In the genomic region with DNA sequence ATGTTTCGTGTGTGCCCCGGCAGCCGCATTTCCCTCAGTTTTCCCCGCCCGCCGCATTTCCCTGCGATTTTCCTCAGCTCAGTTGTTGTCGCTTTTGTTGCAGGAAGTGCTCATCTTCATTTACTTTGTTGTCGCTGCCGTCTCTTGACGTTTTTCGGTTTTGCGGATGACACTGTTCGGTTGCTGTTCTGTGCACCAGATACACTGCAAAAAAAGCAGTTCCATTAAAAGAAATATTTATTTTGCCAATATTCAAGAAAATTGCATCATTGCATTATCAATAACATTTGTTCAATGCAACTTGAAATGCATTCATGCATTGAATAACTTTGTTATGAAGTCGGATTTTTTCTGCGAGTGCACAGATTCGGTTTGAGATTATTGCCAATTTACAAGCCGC, we compare ENCODE assay signal across 1 fruit fly cellular context.
TF ChIP-seq lines count a peak whose summit lies in the region.

No protein-coding gene starts in this region.

TF ChIP-seq in whole organism, embryonic, 481 proteins besides CTCF, POLR2A, EP300 and RAD21 (continued from another document and continues in another):
- no peak for TF ChIP-seq CG13123 (GFP tag; optimal IDR thresholded peaks at IDR 0.05; lab: Kevin White, UChicago)
- TF ChIP-seq rib (GFP tag; IDR thresholded peaks at IDR 0.05; lab: Robert Waterston, UW), result no peak
- no peak for TF ChIP-seq D19B (GFP tag; optimal IDR thresholded peaks at IDR 0.05; lab: Kevin White, UChicago)
- TF ChIP-seq CG17385 (GFP tag; optimal IDR thresholded peaks at IDR 0.05; lab: Kevin White, UChicago), result peak; percentile 1
- TF ChIP-seq CG13287 (GFP tag; IDR thresholded peaks at IDR 0.05; lab: Robert Waterston, UW; ENCODE audit: partially characterized antibody), result no peak
- no peak for TF ChIP-seq CG1792 (GFP tag; optimal IDR thresholded peaks at IDR 0.05; lab: Kevin White, UChicago)
- no peak for TF ChIP-seq crp (GFP tag; optimal IDR thresholded peaks at IDR 0.05; lab: Kevin White, UChicago)
- no peak for TF ChIP-seq sqz (GFP tag; optimal IDR thresholded peaks at IDR 0.05; lab: Kevin White, UChicago)
- no peak for TF ChIP-seq HmgZ (tag; optimal IDR thresholded peaks at IDR 0.05; lab: Kevin White, UChicago)
- TF ChIP-seq CG16863 (GFP tag; optimal IDR thresholded peaks at IDR 0.05; lab: Kevin White, UChicago), result peak; percentile 55
- TF ChIP-seq CG8290 (GFP tag; optimal IDR thresholded peaks at IDR 0.05; lab: Kevin White, UChicago), result no peak
- peak in 1 of 2 experiments; percentile 34 for TF ChIP-seq CG8290 (tag; optimal IDR thresholded peaks at IDR 0.05; lab: Kevin White, UChicago)
- TF ChIP-seq grn (GFP tag; optimal IDR thresholded peaks at IDR 0.05; lab: Kevin White, UChicago), result no peak
- no peak for TF ChIP-seq CG4282 (GFP tag; optimal IDR thresholded peaks at IDR 0.05; lab: Kevin White, UChicago)
- no peak for TF ChIP-seq sim (GFP tag; IDR thresholded peaks at IDR 0.05; lab: Robert Waterston, UW)
- TF ChIP-seq pb (GFP tag; optimal IDR thresholded peaks at IDR 0.05; lab: Kevin White, UChicago), result no peak
- TF ChIP-seq CG11560 (tag; IDR thresholded peaks at IDR 0.05; lab: Robert Waterston, UW), result no peak
- TF ChIP-seq Antp (GFP tag; optimal IDR thresholded peaks at IDR 0.05; lab: Kevin White, UChicago), result peak; percentile 18
- TF ChIP-seq org-1 (GFP tag; optimal IDR thresholded peaks at IDR 0.05; lab: Kevin White, UChicago), result no peak
- no peak for TF ChIP-seq MTF-1 (GFP tag; optimal IDR thresholded peaks at IDR 0.05; lab: Kevin White, UChicago; ENCODE audit: borderline replicate concordance)
- TF ChIP-seq NfI (GFP tag; optimal IDR thresholded peaks at IDR 0.05; lab: Kevin White, UChicago), result no peak
- TF ChIP-seq CG1832 (GFP tag; optimal IDR thresholded peaks at IDR 0.05; lab: Kevin White, UChicago), result no peak
- peak; percentile 43; the same call in 1 of the 3 replicates for TF ChIP-seq Mrtf (GFP tag; IDR thresholded peaks at IDR 0.05; lab: Robert Waterston, UW)
- TF ChIP-seq CG10209 (GFP tag; optimal IDR thresholded peaks at IDR 0.05; lab: Kevin White, UChicago), result peak; percentile 41
- TF ChIP-seq cas (GFP tag; IDR thresholded peaks at IDR 0.05; lab: Robert Waterston, UW), result no peak
- TF ChIP-seq dpn (GFP tag; optimal IDR thresholded peaks at IDR 0.05; lab: Kevin White, UChicago), result peak; percentile 42 to 49
- peak; percentile 74 for TF ChIP-seq CG10979 (tag; optimal IDR thresholded peaks at IDR 0.05; lab: Kevin White, UChicago)
- peak; percentile 8 for TF ChIP-seq CG2116 (GFP tag; optimal IDR thresholded peaks at IDR 0.05; lab: Kevin White, UChicago)
- TF ChIP-seq Chrac-16 (GFP tag; optimal IDR thresholded peaks at IDR 0.05; lab: Kevin White, UChicago), result peak; percentile 51
- TF ChIP-seq amos (GFP tag; IDR thresholded peaks at IDR 0.05; lab: Robert Waterston, UW; ENCODE audit: partially characterized antibody), result no peak
- peak; percentile 62 for TF ChIP-seq CG4404 (GFP tag; IDR thresholded peaks at IDR 0.05; lab: Robert Waterston, UW)
- TF ChIP-seq CG10543 (GFP tag; optimal IDR thresholded peaks at IDR 0.05; lab: Kevin White, UChicago), result no peak
- no peak for TF ChIP-seq CG43689 (GFP tag; IDR thresholded peaks at IDR 0.05; lab: Robert Waterston, UW)
- no peak for TF ChIP-seq MBD-R2 (GFP tag; IDR thresholded peaks at IDR 0.05; lab: Robert Waterston, UW)
- peak; percentile 79 for TF ChIP-seq Xrp1 (GFP tag; IDR thresholded peaks at IDR 0.05; lab: Robert Waterston, UW)
- no peak for TF ChIP-seq ash1 (GFP tag; optimal IDR thresholded peaks at IDR 0.05; lab: Kevin White, UChicago)
- TF ChIP-seq bab2 (GFP tag; optimal IDR thresholded peaks at IDR 0.05; lab: Kevin White, UChicago), result peak; percentile 39
- no peak for TF ChIP-seq gcm2 (GFP tag; optimal IDR thresholded peaks at IDR 0.05; lab: Kevin White, UChicago)
- peak; percentile 49 for TF ChIP-seq CG17829 (tag; optimal IDR thresholded peaks at IDR 0.05; lab: Kevin White, UChicago)
- TF ChIP-seq btn (GFP tag; optimal IDR thresholded peaks at IDR 0.05; lab: Kevin White, UChicago), result peak; percentile 30
- no peak for TF ChIP-seq mirr (GFP tag; optimal IDR thresholded peaks at IDR 0.05; lab: Kevin White, UChicago)
- TF ChIP-seq repo (GFP tag; optimal IDR thresholded peaks at IDR 0.05; lab: Kevin White, UChicago), result no peak
- TF ChIP-seq trh (GFP tag; optimal IDR thresholded peaks at IDR 0.05; lab: Kevin White, UChicago), result no peak
- peak in 1 of 2 experiments; percentile 29 for TF ChIP-seq Hr51 (GFP tag; optimal IDR thresholded peaks at IDR 0.05; lab: Kevin White, UChicago)
- TF ChIP-seq CrebB (tag; optimal IDR thresholded peaks at IDR 0.05; lab: Kevin White, UChicago), result no peak
- no peak for TF ChIP-seq odd (GFP tag; optimal IDR thresholded peaks at IDR 0.05; lab: Kevin White, UChicago)
- no peak for TF ChIP-seq CG15601 (tag; optimal IDR thresholded peaks at IDR 0.05; lab: Kevin White, UChicago)
- TF ChIP-seq Fer1 (GFP tag; optimal IDR thresholded peaks at IDR 0.05; lab: Kevin White, UChicago), result no peak
- TF ChIP-seq CG17912 (GFP tag; optimal IDR thresholded peaks at IDR 0.05; lab: Kevin White, UChicago), result no peak
- no peak for TF ChIP-seq hkb (optimal IDR thresholded peaks at IDR 0.05; lab: Kevin White, UChicago)
- no peak for TF ChIP-seq hkb (GFP tag; IDR thresholded peaks at IDR 0.05; lab: Robert Waterston, UW)
- TF ChIP-seq gt (GFP tag; IDR thresholded peaks at IDR 0.05; lab: Robert Waterston, UW), result no peak
- TF ChIP-seq pho (GFP tag; optimal IDR thresholded peaks at IDR 0.05; lab: Kevin White, UChicago), result no peak
- TF ChIP-seq Fer2 (tag; optimal IDR thresholded peaks at IDR 0.05; lab: Kevin White, UChicago), result no peak
- TF ChIP-seq CG2875 (GFP tag; optimal IDR thresholded peaks at IDR 0.05; lab: Kevin White, UChicago), result peak; percentile 38
- no peak for TF ChIP-seq CG14965 (GFP tag; optimal IDR thresholded peaks at IDR 0.05; lab: Kevin White, UChicago; ENCODE audit: borderline replicate concordance)
- peak; percentile 3 for TF ChIP-seq tx (GFP tag; optimal IDR thresholded peaks at IDR 0.05; lab: Kevin White, UChicago)
- peak; percentile 64 for TF ChIP-seq CG4424 (GFP tag; optimal IDR thresholded peaks at IDR 0.05; lab: Kevin White, UChicago)
- no peak for TF ChIP-seq CG4617 (GFP tag; optimal IDR thresholded peaks at IDR 0.05; lab: Kevin White, UChicago; ENCODE audit: borderline replicate concordance)
- TF ChIP-seq eve (GFP tag; optimal IDR thresholded peaks at IDR 0.05; lab: Kevin White, UChicago), result peak; percentile 42 to 63
- no peak for TF ChIP-seq Sry-β (GFP tag; optimal IDR thresholded peaks at IDR 0.05; lab: Kevin White, UChicago)
- TF ChIP-seq stwl (tag; optimal IDR thresholded peaks at IDR 0.05; lab: Kevin White, UChicago), result no peak
- peak; percentile 15 for TF ChIP-seq CG12219 (GFP tag; optimal IDR thresholded peaks at IDR 0.05; lab: Kevin White, UChicago)
- no peak for TF ChIP-seq hb (GFP tag; IDR thresholded peaks at IDR 0.05; lab: Robert Waterston, UW; ENCODE audit: partially characterized antibody)
- TF ChIP-seq Hmx (GFP tag; optimal IDR thresholded peaks at IDR 0.05; lab: Kevin White, UChicago), result no peak
- TF ChIP-seq ERR (GFP tag; optimal IDR thresholded peaks at IDR 0.05; lab: Kevin White, UChicago), result no peak
- TF ChIP-seq CG11085 (GFP tag; IDR thresholded peaks at IDR 0.05; lab: Robert Waterston, UW), result no peak
- TF ChIP-seq CG18011 (GFP tag; optimal IDR thresholded peaks at IDR 0.05; lab: Kevin White, UChicago), result no peak
- TF ChIP-seq jigr1 (GFP tag; IDR thresholded peaks at IDR 0.05; lab: Robert Waterston, UW), result peak; percentile 22; the same call in 1 of the 3 replicates
- no peak for TF ChIP-seq Opbp (GFP tag; IDR thresholded peaks at IDR 0.05; lab: Robert Waterston, UW; ENCODE audit: partially characterized antibody)
- 0 out of 3 replicates have a peak, but pooled peaks have one; percentile 7 for TF ChIP-seq ase (GFP tag; IDR thresholded peaks at IDR 0.05; lab: Robert Waterston, UW)
- no peak for TF ChIP-seq CG4360 (GFP tag; IDR thresholded peaks at IDR 0.05; lab: Robert Waterston, UW)
- no peak for TF ChIP-seq Dbx (GFP tag; IDR thresholded peaks at IDR 0.05; lab: Robert Waterston, UW)
- no peak for TF ChIP-seq Gsc (GFP tag; IDR thresholded peaks at IDR 0.05; lab: Robert Waterston, UW)
- TF ChIP-seq fd96Cb (tag; optimal IDR thresholded peaks at IDR 0.05; lab: Kevin White, UChicago), result peak; percentile 66
- peak; percentile 31 for TF ChIP-seq CG1647 (GFP tag; optimal IDR thresholded peaks at IDR 0.05; lab: Kevin White, UChicago)
- no peak for TF ChIP-seq abd-A (tag; optimal IDR thresholded peaks at IDR 0.05; lab: Kevin White, UChicago)
- no peak for TF ChIP-seq Hr78 (GFP tag; optimal IDR thresholded peaks at IDR 0.05; lab: Kevin White, UChicago)
- peak; percentile 82 for TF ChIP-seq CG1603 (tag; optimal IDR thresholded peaks at IDR 0.05; lab: Kevin White, UChicago)
- TF ChIP-seq Myb (GFP tag; optimal IDR thresholded peaks at IDR 0.05; lab: Kevin White, UChicago), result no peak
- peak; percentile 49 for TF ChIP-seq Asciz (GFP tag; optimal IDR thresholded peaks at IDR 0.05; lab: Kevin White, UChicago)
- no peak for TF ChIP-seq gfzf (GFP tag; optimal IDR thresholded peaks at IDR 0.05; lab: Kevin White, UChicago)
- TF ChIP-seq nerfin-2 (GFP tag; IDR thresholded peaks at IDR 0.05; lab: Robert Waterston, UW; ENCODE audit: partially characterized antibody), result no peak
- TF ChIP-seq tio (GFP tag; optimal IDR thresholded peaks at IDR 0.05; lab: Kevin White, UChicago), result peak; percentile 36
- TF ChIP-seq Stat92E (GFP tag; optimal IDR thresholded peaks at IDR 0.05; lab: Kevin White, UChicago), result no peak
- peak; percentile 49 for TF ChIP-seq Six4 (GFP tag; optimal IDR thresholded peaks at IDR 0.05; lab: Kevin White, UChicago)
- no peak for TF ChIP-seq CG7357 (GFP tag; IDR thresholded peaks at IDR 0.05; lab: Robert Waterston, UW)
- no peak for TF ChIP-seq Med (GFP tag; lab: Kevin White, UChicago)
- TF ChIP-seq bcd (GFP tag; optimal IDR thresholded peaks at IDR 0.05; lab: Kevin White, UChicago), result no peak
- peak; percentile 26 for TF ChIP-seq D19A (tag; optimal IDR thresholded peaks at IDR 0.05; lab: Kevin White, UChicago)
- peak; percentile 43; the same call in 2 of the 3 replicates for TF ChIP-seq otp (GFP tag; IDR thresholded peaks at IDR 0.05; lab: Robert Waterston, UW)
- no peak for TF ChIP-seq NK7.1 (GFP tag; optimal IDR thresholded peaks at IDR 0.05; lab: Kevin White, UChicago)
- no peak for TF ChIP-seq cwo (GFP tag; optimal IDR thresholded peaks at IDR 0.05; lab: Kevin White, UChicago)
- TF ChIP-seq CG11504 (tag; optimal IDR thresholded peaks at IDR 0.05; lab: Kevin White, UChicago), result peak; percentile 58
- TF ChIP-seq CG2120 (GFP tag; optimal IDR thresholded peaks at IDR 0.05; lab: Kevin White, UChicago), result no peak
- no peak for TF ChIP-seq run (tag; optimal IDR thresholded peaks at IDR 0.05; lab: Kevin White, UChicago)
- TF ChIP-seq CG7987 (GFP tag; optimal IDR thresholded peaks at IDR 0.05; lab: Kevin White, UChicago), result no peak
- TF ChIP-seq Meics (GFP tag; optimal IDR thresholded peaks at IDR 0.05; lab: Kevin White, UChicago), result no peak
- TF ChIP-seq dmrt99B (tag; optimal IDR thresholded peaks at IDR 0.05; lab: Kevin White, UChicago), result peak; percentile 49
- TF ChIP-seq Usf (GFP tag; optimal IDR thresholded peaks at IDR 0.05; lab: Kevin White, UChicago), result no peak
- no peak for TF ChIP-seq MESR4 (GFP tag; optimal IDR thresholded peaks at IDR 0.05; lab: Kevin White, UChicago)
- TF ChIP-seq peb (GFP tag; IDR thresholded peaks at IDR 0.05; lab: Robert Waterston, UW), result peak; percentile 23; the same call in 1 of the 2 replicates
- TF ChIP-seq tgo (GFP tag; IDR thresholded peaks at IDR 0.05; lab: Robert Waterston, UW), result no peak
- no peak for TF ChIP-seq ato (GFP tag; IDR thresholded peaks at IDR 0.05; lab: Robert Waterston, UW; ENCODE audit: partially characterized antibody)
- TF ChIP-seq knrl (GFP tag; IDR thresholded peaks at IDR 0.05; lab: Robert Waterston, UW; ENCODE audit: partially characterized antibody), result no peak
- peak; percentile 47 for TF ChIP-seq az2 (GFP tag; optimal IDR thresholded peaks at IDR 0.05; lab: Kevin White, UChicago)
- TF ChIP-seq jumu (GFP tag; optimal IDR thresholded peaks at IDR 0.05; lab: Kevin White, UChicago), result no peak
- 0 out of 2 replicates have a peak, but pooled peaks have one; percentile 36 for TF ChIP-seq chm (GFP tag; IDR thresholded peaks at IDR 0.05; lab: Robert Waterston, UW)
- peak; percentile 61 for TF ChIP-seq ara (GFP tag; IDR thresholded peaks at IDR 0.05; lab: Robert Waterston, UW)
- no peak for TF ChIP-seq bbx (GFP tag; IDR thresholded peaks at IDR 0.05; lab: Robert Waterston, UW; ENCODE audit: partially characterized antibody)
- no peak for TF ChIP-seq Aef1 (GFP tag; IDR thresholded peaks at IDR 0.05; lab: Robert Waterston, UW)
- TF ChIP-seq CG9609 (GFP tag; optimal IDR thresholded peaks at IDR 0.05; lab: Kevin White, UChicago), result peak; percentile 11
- peak; percentile 69 for TF ChIP-seq CG6689 (GFP tag; IDR thresholded peaks at IDR 0.05; lab: Robert Waterston, UW)
- peak; percentile 43 for TF ChIP-seq Ets65A (GFP tag; lab: Kevin White, UChicago)
- TF ChIP-seq CG5245 (GFP tag; optimal IDR thresholded peaks at IDR 0.05; lab: Kevin White, UChicago), result peak; percentile 24
- peak; percentile 74; the same call in 2 of the 3 replicates for TF ChIP-seq zfh1 (GFP tag; IDR thresholded peaks at IDR 0.05; lab: Robert Waterston, UW)
- no peak for TF ChIP-seq Bgb (GFP tag; IDR thresholded peaks at IDR 0.05; lab: Robert Waterston, UW; ENCODE audit: partially characterized antibody)
- no peak for TF ChIP-seq sima (GFP tag; optimal IDR thresholded peaks at IDR 0.05; lab: Kevin White, UChicago)
- no peak for TF ChIP-seq Deaf1 (tag; optimal IDR thresholded peaks at IDR 0.05; lab: Kevin White, UChicago)
- no peak for TF ChIP-seq CG15073 (GFP tag; optimal IDR thresholded peaks at IDR 0.05; lab: Kevin White, UChicago)
- TF ChIP-seq croc (GFP tag; conservative IDR thresholded peaks at IDR 0.05; lab: Robert Waterston, UW), result peak; percentile 53; the same call in 2 of the 3 replicates
- no peak for TF ChIP-seq hth (optimal IDR thresholded peaks at IDR 0.05; lab: Kevin White, UChicago)
- no peak for TF ChIP-seq tup (GFP tag; optimal IDR thresholded peaks at IDR 0.05; lab: Kevin White, UChicago)
- TF ChIP-seq Doc3 (GFP tag; IDR thresholded peaks at IDR 0.05; lab: Robert Waterston, UW; ENCODE audit: partially characterized antibody), result no peak
- TF ChIP-seq Mes4 (GFP tag; optimal IDR thresholded peaks at IDR 0.05; lab: Kevin White, UChicago), result peak; percentile 51
- TF ChIP-seq danr (GFP tag; IDR thresholded peaks at IDR 0.05; lab: Robert Waterston, UW), result no peak
- TF ChIP-seq p53 (GFP tag; optimal IDR thresholded peaks at IDR 0.05; lab: Kevin White, UChicago), result no peak
- peak; percentile 29 for TF ChIP-seq ems (GFP tag; optimal IDR thresholded peaks at IDR 0.05; lab: Kevin White, UChicago)
- TF ChIP-seq klu (GFP tag; IDR thresholded peaks at IDR 0.05; lab: Robert Waterston, UW), result no peak
